Fruit fly (Drosophila melanogaster) Kc167 (cell line): ENCODE data around the gene Esp.

ENCODE experiments used
- Myc ChIP-seq: fragments of >200 bp; optimal IDR thresholded peaks from 2 replicates; lab custom pipeline; 2017; ENCODE audit warnings: missing external identifiers
- Sin3A ChIP-seq: fragments of >200 bp; optimal IDR thresholded peaks from 2 replicates; lab custom pipeline; 2018; ENCODE audit warnings: missing external identifiers
- h ChIP-seq: fragments of >200 bp; optimal IDR thresholded peaks from 3 replicates; lab custom pipeline; 2018; ENCODE audit warnings: missing external identifiers
- insv ChIP-seq: fragments of >200 bp; optimal IDR thresholded peaks from 3 replicates; lab custom pipeline; 2018; ENCODE audit warnings: missing external identifiers
- psq ChIP-seq: fragments of >200 bp; optimal IDR thresholded peaks from 2 replicates; lab custom pipeline; 2017; ENCODE audit warnings: missing external identifiers
- ttk ChIP-seq: sonication (Bioruptor generic); optimal IDR thresholded peaks from 2 replicates; lab custom pipeline; 2017; ENCODE audit warnings: missing external identifiers

Esp gene

DNA sequence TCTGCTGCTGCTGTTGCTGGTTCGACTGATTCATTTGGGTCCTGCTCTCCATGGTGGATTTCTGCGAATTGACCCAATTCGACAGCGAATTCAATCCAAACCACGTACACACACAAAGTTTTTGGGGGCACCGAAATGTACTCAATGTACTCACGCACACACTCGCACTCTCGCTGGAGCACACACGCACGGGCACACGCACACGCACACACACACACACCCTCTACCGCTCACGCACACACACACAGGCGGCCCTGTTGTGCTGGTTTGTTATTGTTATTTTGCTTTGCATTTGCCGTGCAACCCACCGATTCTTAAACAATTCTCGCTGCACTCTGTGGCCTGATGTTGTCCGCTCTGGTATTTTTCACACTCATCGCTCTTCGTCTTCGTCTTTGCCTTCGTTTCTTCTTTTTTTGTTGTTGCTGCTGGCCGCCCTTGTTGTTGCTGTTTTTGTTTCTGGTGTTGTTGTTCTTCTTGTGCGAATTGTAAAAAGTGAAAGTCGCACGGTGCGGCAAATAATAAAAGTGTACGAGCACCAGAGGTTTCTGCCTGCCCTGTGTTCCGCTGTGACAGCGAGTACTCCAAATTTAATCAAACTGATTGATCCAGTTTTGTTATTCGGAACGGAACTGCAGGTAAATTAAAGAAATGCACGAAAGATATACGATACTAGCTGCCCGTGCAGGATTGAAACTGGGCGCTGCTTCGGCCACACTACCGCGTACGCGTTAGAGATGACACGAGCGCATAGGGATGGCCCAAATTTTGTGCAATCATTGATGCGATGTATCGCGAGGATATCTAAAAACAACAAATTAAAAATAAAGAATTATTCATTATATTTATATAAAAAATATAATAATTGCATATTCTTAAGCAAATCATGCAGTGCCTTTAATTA, 34.5 kb downstream of the Esp start, which contains the start of gene CG3744:
TSS of gene CG3744 (minus strand) at position 716 of the 904 bp plus-strand sequence.
- TF ChIP-seq Sin3A (lab: Kevin White, UChicago) (no peak), ttk (lab: Kevin White, UChicago) (no peak), Myc (no peak)

DNA sequence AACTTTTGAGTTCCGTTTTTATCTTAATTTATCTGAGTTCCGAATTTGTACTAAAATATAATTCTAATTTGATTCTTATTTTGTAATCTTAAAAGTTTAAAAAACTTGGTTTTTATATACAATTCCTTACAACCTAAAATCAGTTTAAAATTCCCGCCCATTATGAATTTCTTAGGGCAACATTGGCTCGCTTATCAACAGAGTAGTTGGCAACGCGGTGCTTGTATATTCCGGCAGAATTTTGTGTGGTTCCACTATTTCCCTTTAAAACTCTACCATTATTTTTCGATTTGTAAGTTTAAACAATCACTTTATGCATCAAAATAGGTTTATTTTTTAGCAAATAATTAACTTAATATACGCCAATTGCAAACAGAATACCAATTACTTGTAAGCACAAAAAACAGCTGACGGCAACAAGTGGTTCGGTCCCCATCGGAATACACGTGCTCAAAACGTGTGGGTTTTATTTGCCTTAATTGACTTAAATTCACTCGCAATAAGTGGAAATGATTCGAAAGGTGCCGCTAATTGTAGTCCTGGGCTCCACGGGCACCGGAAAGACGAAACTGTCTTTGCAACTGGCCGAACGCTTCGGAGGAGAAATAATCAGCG, 35.2 kb downstream of the Esp start, which contains the start of the genes CG11089 and CG31381:
TSS of gene CG11089 (plus strand) at position 203 of the 615 bp plus-strand sequence.
TSS of gene CG31381 (plus strand) at position 203 of the 615 bp plus-strand sequence.
- TF ChIP-seq psq (lab: Kevin White, UChicago): no peak
- no peak for TF ChIP-seq h
- no peak for TF ChIP-seq ttk (lab: Kevin White, UChicago)
- TF ChIP-seq Myc: no peak
- no peak for TF ChIP-seq insv (lab: Kevin White, UChicago)
- TF ChIP-seq Sin3A (lab: Kevin White, UChicago): no peak

DNA sequence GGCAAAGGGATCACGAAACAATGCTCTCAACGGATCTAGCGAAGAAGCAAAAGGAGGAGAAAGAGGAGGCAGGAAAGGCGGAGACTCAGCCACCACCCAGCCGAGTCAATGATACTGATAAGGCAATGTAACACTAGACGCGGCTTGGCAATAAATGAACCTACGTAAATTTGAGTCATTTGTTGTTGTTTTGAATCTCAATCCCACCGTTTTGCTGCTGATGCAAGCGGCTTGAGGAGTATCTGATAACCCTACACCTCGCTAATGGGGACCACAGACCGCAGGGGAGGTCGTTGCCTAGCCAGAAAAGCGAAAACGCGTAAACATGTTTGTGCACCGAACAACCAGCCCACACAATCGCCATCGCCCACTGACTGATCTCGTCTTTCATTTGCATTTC, 36.9 kb downstream of the Esp start:
- no peak for TF ChIP-seq psq (lab: Kevin White, UChicago)
- no peak for TF ChIP-seq h
- no peak for TF ChIP-seq ttk (lab: Kevin White, UChicago)
- no peak for TF ChIP-seq insv (lab: Kevin White, UChicago)
- TF ChIP-seq Myc: no peak
- no peak for TF ChIP-seq Sin3A (lab: Kevin White, UChicago)

DNA sequence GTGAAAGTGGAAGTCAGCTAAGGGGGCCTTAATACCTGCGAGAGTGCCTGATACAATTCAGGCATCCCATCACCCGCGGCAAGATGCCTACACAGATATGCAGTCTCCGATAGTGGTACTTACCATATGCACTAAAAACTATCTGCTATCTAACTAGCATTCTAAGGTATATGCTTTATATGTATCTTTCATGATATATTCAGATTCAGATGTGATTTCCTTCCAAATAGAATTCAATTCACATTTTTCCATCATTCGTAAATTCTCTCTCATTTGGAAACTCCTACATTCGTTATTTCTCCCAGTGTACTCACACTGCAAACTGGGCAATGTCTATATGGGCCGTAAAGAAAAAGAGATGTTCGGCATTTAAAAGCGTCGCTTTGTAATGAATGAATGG, 44.7 kb downstream of the Esp start:
- TF ChIP-seq h (no peak), psq (lab: Kevin White, UChicago) (no peak), Sin3A (lab: Kevin White, UChicago) (no peak), Myc (no peak), ttk (lab: Kevin White, UChicago) (no peak), insv (lab: Kevin White, UChicago) (no peak)

DNA sequence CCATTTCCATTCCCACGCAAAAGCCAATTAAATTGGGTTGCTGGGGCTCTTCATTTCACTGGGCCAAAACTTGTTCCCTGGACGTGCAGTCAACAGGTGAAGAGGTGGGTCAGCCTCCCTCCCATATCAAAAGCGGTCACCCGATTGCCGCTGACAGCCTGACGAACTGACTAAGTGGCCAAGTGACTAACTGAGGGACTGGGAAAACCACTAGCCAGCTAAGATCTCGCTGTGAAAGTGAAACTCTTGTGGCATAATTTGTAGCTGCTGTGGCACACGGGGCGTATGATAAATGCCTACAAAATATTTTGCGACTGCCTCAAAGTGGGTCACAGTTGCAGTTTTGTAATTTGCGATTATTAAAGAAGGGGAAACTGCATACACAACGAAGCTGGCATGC, 46.7 kb downstream of the Esp start:
- TF ChIP-seq ttk (lab: Kevin White, UChicago): no peak
- TF ChIP-seq insv (lab: Kevin White, UChicago): no peak
- TF ChIP-seq psq (lab: Kevin White, UChicago): no peak
- TF ChIP-seq Sin3A (lab: Kevin White, UChicago): no peak
- no peak for TF ChIP-seq h
- no peak for TF ChIP-seq Myc

DNA sequence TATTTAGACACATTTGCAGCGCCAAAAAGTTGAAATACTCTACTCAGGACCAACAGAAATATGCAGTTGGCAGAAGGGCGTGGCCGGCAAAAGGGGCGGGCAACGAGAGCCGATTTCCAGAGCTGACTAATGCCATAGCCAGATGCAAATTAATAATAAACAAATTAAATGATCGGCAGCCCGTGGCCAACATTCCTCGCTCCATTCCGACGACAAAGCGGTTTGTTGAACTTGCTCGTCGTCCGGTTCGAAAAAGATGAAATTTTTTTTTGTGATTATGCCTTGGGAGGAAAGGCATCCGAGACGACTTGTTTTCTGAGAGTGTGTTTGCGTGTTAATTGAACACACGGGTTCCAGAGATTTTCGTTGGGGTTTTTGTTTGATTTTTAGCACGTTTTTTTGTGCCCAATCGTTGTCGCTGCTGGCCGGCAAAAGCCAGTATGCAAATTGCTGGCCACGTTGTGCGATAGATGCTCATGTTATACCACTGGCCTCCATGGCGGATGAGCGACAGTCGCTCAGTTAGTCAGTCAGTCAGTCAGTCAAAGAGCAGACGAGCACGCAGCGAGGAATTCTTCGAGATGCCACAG, 47.7 kb downstream of the Esp start:
- no peak for TF ChIP-seq Sin3A (lab: Kevin White, UChicago)
- TF ChIP-seq ttk (lab: Kevin White, UChicago): no peak
- TF ChIP-seq Myc: no peak
- TF ChIP-seq insv (lab: Kevin White, UChicago): no peak
- TF ChIP-seq h: no peak
- TF ChIP-seq psq (lab: Kevin White, UChicago): no peak

DNA sequence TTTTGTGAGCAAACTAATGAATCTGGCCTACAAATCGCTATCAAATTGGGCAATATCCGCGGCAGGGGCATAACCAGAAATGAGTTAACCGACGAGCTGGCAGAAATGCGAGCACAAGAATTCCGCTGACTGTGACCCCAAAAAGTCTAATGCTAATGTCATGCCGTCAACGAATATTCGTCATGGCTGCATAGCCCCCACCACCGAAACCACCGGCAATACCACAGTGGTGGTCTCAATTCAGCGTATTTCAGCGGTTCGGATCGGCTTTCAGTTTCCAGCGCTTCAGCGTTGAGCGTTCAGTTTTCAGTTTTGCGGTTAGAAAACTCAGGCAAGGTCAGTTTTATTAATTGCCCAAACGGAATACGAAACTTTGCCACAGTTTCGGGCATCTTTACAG, 48.5 kb downstream of the Esp start:
- no peak for TF ChIP-seq insv (lab: Kevin White, UChicago)
- TF ChIP-seq h: no peak
- no peak for TF ChIP-seq psq (lab: Kevin White, UChicago)
- TF ChIP-seq Myc: no peak
- TF ChIP-seq Sin3A (lab: Kevin White, UChicago): no peak
- TF ChIP-seq ttk (lab: Kevin White, UChicago): no peak

DNA sequence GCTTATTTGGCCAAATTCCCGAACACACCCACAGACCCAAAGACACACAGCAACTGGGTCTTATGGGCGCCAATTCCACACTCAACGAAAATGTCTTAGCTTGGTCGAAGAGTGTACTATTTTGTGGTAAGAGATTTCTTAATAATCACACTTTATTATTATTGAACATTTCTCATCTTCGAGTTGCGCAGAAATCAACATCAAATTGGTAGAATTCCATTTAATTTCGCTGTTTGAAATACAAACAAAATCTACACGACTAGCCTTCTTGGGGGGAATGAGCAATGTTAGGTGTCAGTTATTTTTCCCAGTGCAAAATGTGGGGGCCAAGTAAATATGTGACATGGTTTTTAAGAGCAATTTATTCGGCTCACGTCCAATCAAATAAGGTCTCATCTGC, 49.2 kb downstream of the Esp start:
- TF ChIP-seq ttk (lab: Kevin White, UChicago) (no peak), insv (lab: Kevin White, UChicago) (no peak), psq (lab: Kevin White, UChicago) (no peak), h (no peak), Sin3A (lab: Kevin White, UChicago) (no peak), Myc (no peak)

DNA sequence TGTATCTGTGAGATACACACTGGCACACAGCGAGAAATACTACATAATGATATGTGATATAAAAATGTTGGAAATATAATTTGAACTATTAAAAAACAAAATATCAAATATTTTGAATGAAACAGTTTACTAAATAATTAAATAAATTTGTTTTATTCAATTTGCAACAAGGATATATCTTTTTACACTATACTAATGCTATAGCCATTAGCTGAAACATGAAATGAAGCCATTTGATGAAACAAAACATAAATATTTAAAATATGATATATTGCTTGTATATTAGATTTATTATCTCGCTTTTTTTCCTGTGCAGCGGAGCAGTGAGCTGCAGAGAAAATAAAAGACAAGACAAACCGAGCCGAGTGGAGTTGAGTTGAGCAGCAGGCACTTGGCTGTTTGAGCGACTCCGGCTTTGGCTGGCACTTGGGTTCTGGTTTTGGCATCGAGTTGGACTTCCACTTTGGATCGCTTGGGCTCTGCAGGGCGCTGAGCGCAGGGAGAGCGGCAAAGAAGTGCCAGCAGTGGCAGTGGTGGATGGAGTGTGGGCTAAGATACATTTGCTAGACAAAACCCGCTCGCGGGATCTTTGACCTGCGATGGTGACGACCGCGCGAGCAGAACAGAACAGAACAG, 51.7 kb downstream of the Esp start:
- no peak for TF ChIP-seq Sin3A (lab: Kevin White, UChicago)
- no peak for TF ChIP-seq ttk (lab: Kevin White, UChicago)
- no peak for TF ChIP-seq insv (lab: Kevin White, UChicago)
- no peak for TF ChIP-seq h
- TF ChIP-seq Myc: no peak
- no peak for TF ChIP-seq psq (lab: Kevin White, UChicago)

DNA sequence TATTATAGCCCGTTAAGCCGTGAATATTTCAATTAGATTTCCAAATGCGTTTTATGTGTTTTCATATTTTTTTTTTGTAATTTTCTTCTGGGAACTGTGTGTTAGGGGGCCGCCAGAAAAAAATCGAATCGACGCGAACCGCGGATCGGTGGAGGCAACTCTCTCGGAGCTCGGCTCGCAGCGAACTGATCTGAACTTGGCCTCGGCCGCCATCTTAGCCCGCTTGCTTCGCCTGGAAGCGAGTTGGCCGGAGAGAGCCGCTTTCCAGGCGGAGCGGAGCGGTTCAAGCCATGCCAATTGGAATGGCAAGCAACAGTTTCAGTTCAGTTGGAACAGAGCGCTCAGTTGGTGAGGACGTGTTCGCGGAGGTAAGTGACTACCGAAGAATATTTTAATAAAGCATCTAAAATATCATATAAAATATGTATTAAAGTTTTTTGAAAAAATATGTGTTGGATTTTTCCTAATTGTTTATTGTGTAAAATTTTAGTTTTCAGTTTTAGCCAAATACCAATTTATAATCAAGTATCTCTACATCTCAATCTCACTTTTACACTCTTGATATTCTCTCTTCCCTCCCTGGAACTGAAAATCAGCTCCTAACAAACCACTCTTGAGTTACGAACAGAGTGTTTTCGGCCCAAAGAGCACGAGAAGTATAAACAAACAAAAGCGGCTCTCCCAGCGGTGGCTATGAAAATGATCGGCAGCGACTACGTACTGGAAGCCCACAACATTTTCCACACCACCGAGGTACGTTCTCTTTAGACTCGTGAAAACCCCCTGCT, 52.9 kb downstream of the Esp start, which contains the start of the genes CG31121 and CG11069:
TSS of gene CG31121 (minus strand) at position 187 of the 788 bp plus-strand sequence.
TSS of gene CG11069 (plus strand) at position 324 of the 788 bp plus-strand sequence.
- TF ChIP-seq insv (lab: Kevin White, UChicago) (no peak), ttk (lab: Kevin White, UChicago) (no peak), Myc (no peak), Sin3A (lab: Kevin White, UChicago) (no peak), psq (lab: Kevin White, UChicago) (no peak), h (no peak)
